Fruit fly (Drosophila melanogaster): ENCODE data around the gene slx1.

Gene slx1

DNA sequence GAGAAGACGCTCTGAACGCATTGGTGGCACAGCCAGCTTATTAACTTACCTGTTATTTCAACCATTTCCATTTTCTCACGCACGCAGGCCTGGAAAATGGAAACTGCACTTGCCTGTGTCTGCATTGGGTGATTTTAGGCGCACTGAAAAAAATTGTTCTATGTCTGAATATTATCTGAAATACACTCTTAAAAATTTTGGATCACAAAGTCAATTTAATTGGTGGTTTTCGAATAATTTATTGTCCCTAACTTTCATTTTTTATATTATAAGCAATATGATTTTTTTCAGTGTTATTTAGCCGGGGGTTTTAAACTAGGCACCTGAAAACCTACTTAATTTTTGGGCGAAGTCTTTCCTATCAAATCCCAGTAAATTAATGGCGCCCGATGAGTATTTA, 21.3 kb downstream of the slx1 start (continued):
- TF ChIP-seq Eip74EF (GFP tag; optimal IDR thresholded peaks at IDR 0.05) (peak in 1 of 2 experiments; percentile 14), danr (GFP tag; IDR thresholded peaks at IDR 0.05) (peak; percentile 21; the same call in 1 of the 2 replicates), H15 (GFP tag; IDR thresholded peaks at IDR 0.05) (peak; percentile 78; the same call in 2 of the 3 replicates), sens (GFP tag) (peak; percentile 94), Doc2 (GFP tag; IDR thresholded peaks at IDR 0.05) (no peak), PHDP (tag; optimal IDR thresholded peaks at IDR 0.05) (peak; percentile 77), CTCF (GFP tag; optimal IDR thresholded peaks at IDR 0.05) (peak; percentile 33), CG18619 (GFP tag; optimal IDR thresholded peaks at IDR 0.05) (peak; percentile 29), fd64A (GFP tag; optimal IDR thresholded peaks at IDR 0.05) (peak; percentile 10), CG14965 (GFP tag; optimal IDR thresholded peaks at IDR 0.05; ENCODE audit: borderline replicate concordance) (peak; percentile 14), Elba2 (GFP tag; optimal IDR thresholded peaks at IDR 0.05) (peak; percentile 46), cas (GFP tag; IDR thresholded peaks at IDR 0.05) (no peak), Neu2 (GFP tag; optimal IDR thresholded peaks at IDR 0.05; ENCODE audit: borderline replicate concordance) (peak; percentile 65), org-1 (GFP tag; optimal IDR thresholded peaks at IDR 0.05) (peak; percentile 64), Scr (GFP tag; IDR thresholded peaks at IDR 0.05; ENCODE audit: partially characterized antibody) (no peak), CG9727 (GFP tag; optimal IDR thresholded peaks at IDR 0.05) (peak; percentile 87), Meics (GFP tag; optimal IDR thresholded peaks at IDR 0.05) (peak; percentile 65), CG2129 (GFP tag; IDR thresholded peaks at IDR 0.05; ENCODE audit: partially characterized antibody) (no peak), tap (tag; optimal IDR thresholded peaks at IDR 0.05) (peak; percentile 87), eyg (GFP tag; optimal IDR thresholded peaks at IDR 0.05) (peak; percentile 50), btn (GFP tag; optimal IDR thresholded peaks at IDR 0.05) (peak; percentile 39), CG3838 (GFP tag; optimal IDR thresholded peaks at IDR 0.05) (no peak), so (GFP tag; IDR thresholded peaks at IDR 0.05) (peak; percentile 34; the same call in 1 of the 3 replicates), D (optimal IDR thresholded peaks at IDR 0.05) (no peak), D (GFP tag; optimal IDR thresholded peaks at IDR 0.05) (peak; percentile 85), CG42726 (GFP tag; IDR thresholded peaks at IDR 0.05; ENCODE audit: partially characterized antibody) (no peak), CG3995 (GFP tag; optimal IDR thresholded peaks at IDR 0.05) (no peak), zen2 (GFP tag; IDR thresholded peaks at IDR 0.05; ENCODE audit: partially characterized antibody) (no peak), CG6765 (GFP tag; optimal IDR thresholded peaks at IDR 0.05) (peak; percentile 8), CG7271 (tag; optimal IDR thresholded peaks at IDR 0.05) (peak; percentile 93), gcm (GFP tag; optimal IDR thresholded peaks at IDR 0.05) (peak; percentile 80), p53 (GFP tag; optimal IDR thresholded peaks at IDR 0.05) (peak; percentile 36), CG1832 (GFP tag; optimal IDR thresholded peaks at IDR 0.05) (no peak), dati (GFP tag; IDR thresholded peaks at IDR 0.05) (peak; percentile 46; the same call in 1 of the 2 replicates), CG6654 (GFP tag; optimal IDR thresholded peaks at IDR 0.05) (peak; percentile 50), dm (GFP tag; optimal IDR thresholded peaks at IDR 0.05) (no peak), CG11560 (tag; IDR thresholded peaks at IDR 0.05) (no peak), Dref (GFP tag; IDR thresholded peaks at IDR 0.05) (no peak), Dfd (GFP tag; optimal IDR thresholded peaks at IDR 0.05) (no peak), HmgZ (tag; optimal IDR thresholded peaks at IDR 0.05) (peak; percentile 5), CG15073 (GFP tag; optimal IDR thresholded peaks at IDR 0.05) (no peak), ind (GFP tag; optimal IDR thresholded peaks at IDR 0.05) (peak; percentile 71), insv (GFP tag; optimal IDR thresholded peaks at IDR 0.05) (no peak), sqz (GFP tag; optimal IDR thresholded peaks at IDR 0.05) (peak; percentile 32), CG13123 (GFP tag; optimal IDR thresholded peaks at IDR 0.05) (no peak), Nf-YB (GFP tag; optimal IDR thresholded peaks at IDR 0.05) (peak; percentile 20), grau (tag; optimal IDR thresholded peaks at IDR 0.05) (peak; percentile 67), maf-S (GFP tag; optimal IDR thresholded peaks at IDR 0.05) (peak; percentile 40), CG5245 (GFP tag; optimal IDR thresholded peaks at IDR 0.05) (peak; percentile 68), CG6813 (GFP tag; optimal IDR thresholded peaks at IDR 0.05) (peak; percentile 75), CG1792 (GFP tag; optimal IDR thresholded peaks at IDR 0.05) (peak; percentile 56), fru (optimal IDR thresholded peaks at IDR 0.05) (no peak)
